Worm (Caenorhabditis elegans) whole organism, young adult: ENCODE measurements around the gene msp-142.

Experiments used
- efl-1 ChIP-seq: fragments of 150-350 bp; optimal IDR thresholded peaks from 2 replicates; lab custom pipeline; 2014; ENCODE audit warnings: missing biosample characterization, missing genetic modification reagents, missing genetic modification characterization
- zfh-2 ChIP-seq: fragments of 200-800 bp; sonication (Bioruptor generic); conservative IDR thresholded peaks from 2 replicates; pipeline ENCODE4 v1.3.6; 2022; ENCODE audit warnings: missing genetic modification reagents, missing genetic modification characterization, missing compliant biosample characterization

ce11 chrII:5788815-5789214 is 8.9 kb upstream of the msp-142 start, which contains the start of gene K05F1.13:
- TF ChIP-seq zfh-2 (no peak), efl-1 (GFP tag; lab: Kevin White, UChicago) (no peak)
